Fruit fly (Drosophila melanogaster) whole organism, embryonic: ENCODE data around the gene Dh44.

Experiments used
- Atf-2 ChIP-seq: fragments of 200-800 bp; sonication (Bioruptor generic); optimal IDR thresholded peaks from 2 replicates; lab custom pipeline; 2016; ENCODE audit warnings: missing biosample characterization, missing genetic modification characterization
- BtbVII ChIP-seq: fragments of 200-800 bp; sonication (Bioruptor generic); optimal IDR thresholded peaks from 3 replicates; lab custom pipeline; 2017; ENCODE audit warnings: missing biosample characterization, mild to moderate bottlenecking, missing genetic modification characterization
- Bteb2 ChIP-seq: fragments of 200-800 bp; sonication (Bioruptor generic); optimal IDR thresholded peaks from 2 replicates; lab custom pipeline; 2016; ENCODE audit warnings: missing biosample characterization, missing genetic modification characterization
- CG12299 ChIP-seq: fragments of 200-800 bp; sonication (Bioruptor generic); optimal IDR thresholded peaks from 2 replicates; lab custom pipeline; 2018; ENCODE audit warnings: missing biosample characterization, mild to moderate bottlenecking, missing genetic modification characterization
- CG13424 ChIP-seq: fragments of 200-800 bp; sonication (Bioruptor generic); optimal IDR thresholded peaks from 2 replicates; lab custom pipeline; 2019; ENCODE audit warnings: missing biosample characterization, mild to moderate bottlenecking, missing genetic modification characterization, moderate library complexity
- CG15601 ChIP-seq: fragments of 200-800 bp; sonication (Bioruptor generic); optimal IDR thresholded peaks from 3 replicates; lab custom pipeline; 2019; ENCODE audit warnings: missing biosample characterization, mild to moderate bottlenecking, missing genetic modification characterization, moderate library complexity
- CG16779 ChIP-seq: fragments of 200-800 bp; sonication (Bioruptor generic); IDR thresholded peaks from 2 replicates; pipeline ENCODE4 v1.3.6; 2022; ENCODE audit warnings: missing biosample characterization, missing genetic modification characterization
- CG16813 ChIP-seq: fragments of 200-800 bp; sonication (Bioruptor generic); IDR thresholded peaks from 3 replicates; pipeline ENCODE4 v1.3.6; 2022; ENCODE audit warnings: missing biosample characterization, missing genetic modification characterization; ENCODE audit not compliant: partially characterized antibody
- CG18619 ChIP-seq: fragments of 200-800 bp; sonication (Bioruptor generic); optimal IDR thresholded peaks from 3 replicates; lab custom pipeline; 2017; ENCODE audit warnings: missing biosample characterization, mild to moderate bottlenecking, missing genetic modification characterization
- CG2129 ChIP-seq: fragments of 200-800 bp; sonication (Bioruptor generic); IDR thresholded peaks from 2 replicates; pipeline ENCODE4 v1.3.6; 2022; ENCODE audit warnings: missing biosample characterization, missing genetic modification characterization; ENCODE audit not compliant: partially characterized antibody
- CG30403 ChIP-seq: fragments of 200-800 bp; sonication (Bioruptor generic); optimal IDR thresholded peaks from 3 replicates; lab custom pipeline; 2016; ENCODE audit warnings: missing biosample characterization, missing genetic modification characterization
- CG3407 ChIP-seq: fragments of 200-800 bp; sonication (Bioruptor generic); optimal IDR thresholded peaks from 2 replicates; lab custom pipeline; 2018; ENCODE audit warnings: missing biosample characterization, mild to moderate bottlenecking, missing genetic modification characterization
- CG4282 ChIP-seq: fragments of 200-800 bp; sonication (Bioruptor generic); optimal IDR thresholded peaks from 2 replicates; lab custom pipeline; 2016; ENCODE audit warnings: missing biosample characterization, missing genetic modification characterization
- CG4404 ChIP-seq: fragments of 200-800 bp; sonication (Bioruptor generic); IDR thresholded peaks from 2 replicates; pipeline ENCODE4 v1.3.6; 2022; ENCODE audit warnings: missing biosample characterization, missing genetic modification characterization
- CG5180 ChIP-seq: fragments of 200-800 bp; sonication (Bioruptor generic); optimal IDR thresholded peaks from 3 replicates; lab custom pipeline; 2017; ENCODE audit warnings: missing biosample characterization, missing genetic modification characterization, mild to moderate bottlenecking, moderate library complexity, missing genetic modification reagents
- CG7271 ChIP-seq: fragments of 200-800 bp; sonication (Bioruptor generic); optimal IDR thresholded peaks from 2 replicates; lab custom pipeline; 2018; ENCODE audit warnings: missing biosample characterization, mild to moderate bottlenecking, missing genetic modification characterization, moderate library complexity
- CG7963 ChIP-seq: fragments of 200-800 bp; sonication (Bioruptor generic); IDR thresholded peaks from 3 replicates; pipeline ENCODE4 v1.3.6; 2022; ENCODE audit warnings: missing biosample characterization, missing genetic modification characterization; ENCODE audit not compliant: partially characterized antibody
- CG8281 ChIP-seq: fragments of 200-800 bp; sonication (Bioruptor generic); optimal IDR thresholded peaks from 2 replicates; lab custom pipeline; 2018; ENCODE audit warnings: missing biosample characterization, mild to moderate bottlenecking, missing genetic modification characterization, moderate library complexity
- CG9817 ChIP-seq: fragments of 200-800 bp; sonication (Bioruptor generic); optimal IDR thresholded peaks from 2 replicates; lab custom pipeline; 2018; ENCODE audit warnings: missing biosample characterization, mild to moderate bottlenecking, missing genetic modification characterization, moderate library complexity
- Dip3 ChIP-seq: fragments of 200-800 bp; sonication (Bioruptor generic); optimal IDR thresholded peaks from 3 replicates; lab custom pipeline; 2016; ENCODE audit warnings: missing biosample characterization, missing genetic modification characterization
- Dll ChIP-seq: fragments of 200-800 bp; sonication (Bioruptor generic); IDR thresholded peaks from 4 replicates; pipeline ENCODE4 v1.3.6; 2022; ENCODE audit warnings: missing biosample characterization, missing genetic modification characterization; ENCODE audit not compliant: partially characterized antibody
- Ets97D ChIP-seq: fragments of 200-800 bp; sonication (Bioruptor generic); optimal IDR thresholded peaks from 3 replicates; lab custom pipeline; 2016; ENCODE audit warnings: missing biosample characterization, missing genetic modification characterization
- Hand ChIP-seq: fragments of 200-800 bp; sonication (Bioruptor generic); optimal IDR thresholded peaks from 2 replicates; lab custom pipeline; 2017; ENCODE audit warnings: mild to moderate bottlenecking, missing biosample characterization, missing genetic modification reagents, missing genetic modification characterization
- HmgZ ChIP-seq: fragments of 200-800 bp; sonication (Bioruptor generic); optimal IDR thresholded peaks from 2 replicates; lab custom pipeline; 2018; ENCODE audit warnings: missing biosample characterization, mild to moderate bottlenecking, missing genetic modification characterization
- NC2α ChIP-seq: fragments of 200-800 bp; sonication (Bioruptor generic); optimal IDR thresholded peaks from 2 replicates; lab custom pipeline; 2016; ENCODE audit warnings: missing biosample characterization, missing genetic modification characterization
- Scr ChIP-seq: fragments of 200-800 bp; sonication (Bioruptor generic); IDR thresholded peaks from 2 replicates; pipeline ENCODE4 v1.3.6; 2022; ENCODE audit warnings: missing biosample characterization, missing genetic modification characterization; ENCODE audit not compliant: partially characterized antibody
- Sox102F ChIP-seq: fragments of 200-800 bp; sonication (Bioruptor generic); optimal IDR thresholded peaks from 2 replicates; lab custom pipeline; 2018; ENCODE audit warnings: missing biosample characterization, mild to moderate bottlenecking, missing genetic modification characterization, moderate library complexity
- Trl ChIP-seq, 3 experiments: fragments of >200 bp in 2 of 3; fragments of 200-800 bp in 1 of 3; sonication (Bioruptor generic) in 1 of 3; optimal IDR thresholded peaks; 2 replicates in 1 of 3; 3 replicates in 2 of 3; lab custom pipeline; 2016 to 2017; ENCODE audit warnings: missing biosample characterization in 1 of 3, missing genetic modification characterization in 1 of 3
- abd-A ChIP-seq: fragments of 200-800 bp; sonication (Bioruptor generic); optimal IDR thresholded peaks from 3 replicates; lab custom pipeline; 2019; ENCODE audit warnings: missing biosample characterization, mild to moderate bottlenecking, missing genetic modification characterization, moderate library complexity
- bigmax ChIP-seq: fragments of 200-800 bp; sonication (Bioruptor generic); optimal IDR thresholded peaks from 2 replicates; lab custom pipeline; 2018; ENCODE audit warnings: missing biosample characterization, mild to moderate bottlenecking, missing genetic modification characterization
- bowl ChIP-seq: fragments of 200-800 bp; sonication (Bioruptor generic); IDR thresholded peaks from 2 replicates; pipeline ENCODE4 v1.3.6; 2022; ENCODE audit warnings: missing biosample characterization, missing genetic modification characterization
- cato ChIP-seq: fragments of 200-800 bp; sonication (Bioruptor generic); optimal IDR thresholded peaks from 2 replicates; lab custom pipeline; 2016; ENCODE audit warnings: missing biosample characterization, missing genetic modification characterization, borderline replicate concordance
- chinmo ChIP-seq: fragments of 200-800 bp; sonication (Bioruptor generic); IDR thresholded peaks from 4 replicates; pipeline ENCODE4 v1.3.6; 2022; ENCODE audit warnings: missing biosample characterization, missing genetic modification characterization; ENCODE audit not compliant: partially characterized antibody
- corto ChIP-seq: fragments of 200-800 bp; sonication (Bioruptor generic); optimal IDR thresholded peaks from 2 replicates; lab custom pipeline; 2016; ENCODE audit warnings: missing biosample characterization, mild to moderate bottlenecking, missing genetic modification characterization, moderate library complexity
- croc ChIP-seq: fragments of 200-800 bp; sonication (Bioruptor generic); conservative IDR thresholded peaks from 3 replicates; pipeline ENCODE4 v1.3.6; 2022; ENCODE audit warnings: missing biosample characterization, missing genetic modification characterization
- esg ChIP-seq: fragments of 200-800 bp; sonication (Bioruptor generic); conservative IDR thresholded peaks from 2 replicates; pipeline ENCODE4 v1.3.6; 2022; ENCODE audit warnings: missing biosample characterization, missing genetic modification characterization
- fd64A ChIP-seq: fragments of 200-800 bp; sonication (Bioruptor generic); optimal IDR thresholded peaks from 3 replicates; lab custom pipeline; 2018; ENCODE audit warnings: missing biosample characterization, mild to moderate bottlenecking, missing genetic modification characterization
- gsb ChIP-seq: fragments of 200-800 bp; sonication (Bioruptor generic); IDR thresholded peaks from 2 replicates; pipeline ENCODE4 v1.3.6; 2022; ENCODE audit warnings: missing biosample characterization, missing genetic modification characterization
- hth ChIP-seq: fragments of >200 bp; optimal IDR thresholded peaks from 2 replicates; lab custom pipeline; 2017; ENCODE audit warnings: inconsistent platforms
- knrl ChIP-seq: fragments of 200-800 bp; sonication (Bioruptor generic); IDR thresholded peaks from 3 replicates; pipeline ENCODE4 v1.3.6; 2022; ENCODE audit warnings: missing biosample characterization, missing genetic modification characterization; ENCODE audit not compliant: partially characterized antibody
- lilli ChIP-seq: fragments of 200-800 bp; sonication (Bioruptor generic); optimal IDR thresholded peaks from 3 replicates; lab custom pipeline; 2016; ENCODE audit warnings: missing biosample characterization, missing genetic modification characterization
- odd ChIP-seq: fragments of 200-800 bp; sonication (Bioruptor generic); optimal IDR thresholded peaks from 2 replicates; lab custom pipeline; 2017; ENCODE audit warnings: missing biosample characterization, mild to moderate bottlenecking, missing genetic modification characterization
- pum ChIP-seq: fragments of 200-800 bp; sonication (Bioruptor generic); optimal IDR thresholded peaks from 2 replicates; lab custom pipeline; 2016; ENCODE audit warnings: missing biosample characterization, missing genetic modification characterization
- pzg ChIP-seq: fragments of 200-800 bp; sonication (Bioruptor generic); optimal IDR thresholded peaks from 3 replicates; lab custom pipeline; 2018; ENCODE audit warnings: missing biosample characterization, mild to moderate bottlenecking, missing genetic modification characterization, moderate library complexity
- run ChIP-seq: fragments of 200-800 bp; sonication (Bioruptor generic); optimal IDR thresholded peaks from 3 replicates; lab custom pipeline; 2018; ENCODE audit warnings: missing biosample characterization, mild to moderate bottlenecking, missing genetic modification characterization
- scrt ChIP-seq: fragments of 200-800 bp; sonication (Bioruptor generic); optimal IDR thresholded peaks from 2 replicates; lab custom pipeline; 2018; ENCODE audit warnings: missing biosample characterization, mild to moderate bottlenecking, missing genetic modification characterization, moderate library complexity
- sima ChIP-seq: fragments of 200-800 bp; sonication (Bioruptor generic); optimal IDR thresholded peaks from 2 replicates; lab custom pipeline; 2016; ENCODE audit warnings: missing biosample characterization, missing genetic modification characterization
- ssp ChIP-seq: fragments of 200-800 bp; sonication (Bioruptor generic); IDR thresholded peaks from 2 replicates; pipeline ENCODE4 v1.3.6; 2022; ENCODE audit warnings: missing biosample characterization, missing genetic modification characterization
- sug ChIP-seq: fragments of 200-800 bp; optimal IDR thresholded peaks from 2 replicates; lab custom pipeline; 2019; ENCODE audit warnings: missing biosample characterization, mild to moderate bottlenecking, missing genetic modification characterization, moderate library complexity

Dh44 gene

DNA sequence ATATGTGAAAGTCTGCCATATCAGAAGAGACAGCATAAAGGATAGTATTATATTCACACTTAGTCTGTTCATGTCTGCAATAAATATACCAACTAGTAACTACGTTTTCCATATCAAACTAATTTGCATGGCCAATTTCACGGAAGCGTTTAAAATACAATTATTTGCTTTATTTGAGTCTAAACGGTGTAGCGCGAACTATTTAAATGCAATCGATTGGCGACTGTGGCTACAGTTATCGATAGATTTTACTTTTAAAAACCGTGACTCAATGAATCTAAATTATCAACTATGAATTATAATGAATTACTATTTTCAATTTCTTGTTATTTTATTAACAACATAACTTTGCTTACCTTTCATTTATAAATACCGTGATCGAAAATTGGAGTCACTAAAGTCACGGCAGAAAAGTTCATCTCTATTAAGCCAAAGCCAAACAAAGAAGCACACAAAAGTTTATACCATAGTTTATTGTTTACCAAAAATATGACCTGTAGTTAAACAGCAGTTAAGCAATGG lies 11.0 kb upstream of the Dh44 start, which contains the start of the genes CG9427 and CG8319 (continued):
- TF ChIP-seq pzg (GFP tag; lab: Kevin White, UChicago) (peak; percentile 77), lilli (GFP tag; lab: Kevin White, UChicago) (peak; percentile 87), croc (GFP tag; lab: Robert Waterston, UW) (no peak), CG5180 (GFP tag; lab: Kevin White, UChicago) (no peak), gsb (GFP tag; lab: Robert Waterston, UW) (no peak), CG2129 (GFP tag; lab: Robert Waterston, UW) (peak; percentile 75), abd-A (tag; lab: Kevin White, UChicago) (no peak), knrl (GFP tag; lab: Robert Waterston, UW) (peak; percentile 87), CG30403 (peak; percentile 81), Sox102F (GFP tag; lab: Kevin White, UChicago) (no peak), Hand (GFP tag; lab: Kevin White, UChicago) (no peak), sug (tag; lab: Kevin White, UChicago) (peak; percentile 72), Dll (GFP tag; lab: Robert Waterston, UW) (peak; percentile 96), cato (GFP tag; lab: Kevin White, UChicago) (no peak), chinmo (0 out of 4 replicates have a peak, but pooled peaks have one; percentile 44), CG15601 (tag; lab: Kevin White, UChicago) (peak; percentile 33), fd64A (GFP tag; lab: Kevin White, UChicago) (no peak), CG12299 (tag; lab: Kevin White, UChicago) (peak; percentile 77), CG16779 (GFP tag; lab: Robert Waterston, UW) (no peak), esg (GFP tag; lab: Robert Waterston, UW) (peak; percentile 56; the same call in 1 of the 2 replicates), odd (GFP tag; lab: Kevin White, UChicago) (no peak), bigmax (GFP tag; lab: Kevin White, UChicago) (no peak), CG4404 (GFP tag; lab: Robert Waterston, UW) (no peak; the same call in 1 of the 2 replicates), CG18619 (GFP tag; lab: Kevin White, UChicago) (no peak), CG4282 (GFP tag; lab: Kevin White, UChicago) (no peak), ssp (GFP tag; lab: Robert Waterston, UW) (peak; percentile 56), Dip3 (GFP tag; lab: Kevin White, UChicago) (peak; percentile 58), sima (GFP tag; lab: Kevin White, UChicago) (no peak), Bteb2 (GFP tag; lab: Kevin White, UChicago) (peak; percentile 70), bowl (no peak), NC2α (GFP tag; lab: Kevin White, UChicago) (no peak), Atf-2 (peak; percentile 54), scrt (GFP tag; lab: Kevin White, UChicago) (peak; percentile 40), CG7271 (tag; lab: Kevin White, UChicago) (no peak), Scr (GFP tag; lab: Robert Waterston, UW) (peak; percentile 88), HmgZ (tag; lab: Kevin White, UChicago) (peak; percentile 69), corto (no peak), run (tag; lab: Kevin White, UChicago) (peak; percentile 35), CG16813 (GFP tag; lab: Robert Waterston, UW) (peak; percentile 77), CG7963 (GFP tag; lab: Robert Waterston, UW) (peak; percentile 70), Ets97D (GFP tag; lab: Kevin White, UChicago) (peak; percentile 64), CG3407 (GFP tag; lab: Kevin White, UChicago) (peak; percentile 17), hth (lab: Kevin White, UChicago) (no peak), CG9817 (tag; lab: Kevin White, UChicago) (peak; percentile 55), pum (GFP tag; lab: Kevin White, UChicago) (peak; percentile 45), CG8281 (no peak), CG13424 (peak; percentile 70), BtbVII (no peak), Trl (optimal IDR thresholded peaks at IDR 0.05; lab: Kevin White, UChicago) (no peak), Trl (GFP tag; optimal IDR thresholded peaks at IDR 0.05; lab: Kevin White, UChicago) (peak; percentile 17)
